Worm (Caenorhabditis elegans) whole organism, young adult: ENCODE results near the gene sre-46.

Experiments used
- B0261.1 ChIP-seq: sonication (generic microtip); optimal IDR thresholded peaks from 2 replicates; lab custom pipeline; 2016; ENCODE audit warnings: mild to moderate bottlenecking, missing genetic modification characterization, moderate library complexity, missing compliant biosample characterization
- C17E4.6 ChIP-seq: fragments of 200-800 bp; sonication (Bioruptor generic); IDR thresholded peaks from 2 replicates; pipeline ENCODE4 v1.3.6; 2022; ENCODE audit warnings: missing genetic modification reagents, missing genetic modification characterization, missing compliant biosample characterization
- F33H1.4 ChIP-seq: fragments of 200-800 bp; sonication (Bioruptor generic); IDR thresholded peaks from 2 replicates; pipeline ENCODE4 v1.3.6; 2022; ENCODE audit warnings: missing genetic modification reagents, missing genetic modification characterization, missing compliant biosample characterization
- F39B2.1 ChIP-seq: fragments of 200-800 bp; sonication (Bioruptor generic); IDR thresholded peaks from 2 replicates; pipeline ENCODE4 v1.3.6; 2022; ENCODE audit warnings: missing genetic modification reagents, missing genetic modification characterization, missing compliant biosample characterization
- F52B5.7 ChIP-seq: sonication (generic microtip); optimal IDR thresholded peaks from 2 replicates; lab custom pipeline; 2016; ENCODE audit warnings: mild to moderate bottlenecking, missing genetic modification characterization, missing compliant biosample characterization
- F55B11.4 ChIP-seq: sonication (generic microtip); optimal IDR thresholded peaks from 2 replicates; lab custom pipeline; 2016; ENCODE audit warnings: missing compliant biosample characterization, missing genetic modification characterization, borderline replicate concordance; ENCODE audit not compliant: insufficient read depth
- F57A8.1 ChIP-seq: fragments of 200-800 bp; sonication (Bioruptor generic); optimal IDR thresholded peaks from 2 replicates; lab custom pipeline; 2018; ENCODE audit warnings: mild to moderate bottlenecking, missing genetic modification characterization, moderate library complexity, missing compliant biosample characterization
- K11D2.4 ChIP-seq: fragments of 200-800 bp; sonication (Bioruptor generic); IDR thresholded peaks from 2 replicates; pipeline ENCODE4 v1.3.6; 2022; ENCODE audit warnings: missing genetic modification reagents, missing genetic modification characterization, missing compliant biosample characterization
- K12H6.12 ChIP-seq: fragments of 200-800 bp; sonication (Bioruptor generic); optimal IDR thresholded peaks from 2 replicates; lab custom pipeline; 2018; ENCODE audit warnings: mild to moderate bottlenecking, missing genetic modification characterization, missing compliant biosample characterization
- T07F8.4 ChIP-seq: sonication (generic microtip); optimal IDR thresholded peaks from 2 replicates; lab custom pipeline; 2016; ENCODE audit warnings: mild to moderate bottlenecking, missing genetic modification characterization, moderate library complexity, missing compliant biosample characterization
- T26A5.8 ChIP-seq: sonication (generic microtip); optimal IDR thresholded peaks from 2 replicates; lab custom pipeline; 2016; ENCODE audit warnings: missing genetic modification characterization, missing compliant biosample characterization
- Y53G8AR.9 ChIP-seq: fragments of 200-800 bp; sonication (Bioruptor generic); conservative IDR thresholded peaks from 2 replicates; pipeline ENCODE4 v1.3.6; 2022; ENCODE audit warnings: missing genetic modification reagents, missing genetic modification characterization, missing compliant biosample characterization
- Y95B8A.8 ChIP-seq: fragments of 200-800 bp; sonication (Bioruptor generic); IDR thresholded peaks from 2 replicates; pipeline ENCODE4 v1.3.6; 2022; ENCODE audit warnings: missing genetic modification reagents, missing genetic modification characterization, missing compliant biosample characterization
- ZK185.1 ChIP-seq: sonication (generic microtip); optimal IDR thresholded peaks from 2 replicates; lab custom pipeline; 2016; ENCODE audit warnings: mild to moderate bottlenecking, missing genetic modification characterization, missing compliant biosample characterization; ENCODE audit not compliant: poor library complexity, severe bottlenecking
- aptf-3 ChIP-seq: fragments of 200-800 bp; sonication (Bioruptor generic); IDR thresholded peaks from 2 replicates; pipeline ENCODE4 v1.3.6; 2022; ENCODE audit warnings: missing genetic modification characterization, missing compliant biosample characterization
- attf-5 ChIP-seq: fragments of 200-800 bp; sonication (Bioruptor generic); optimal IDR thresholded peaks from 2 replicates; lab custom pipeline; 2018; ENCODE audit warnings: mild to moderate bottlenecking, missing genetic modification characterization, missing compliant biosample characterization
- ccch-3 ChIP-seq: fragments of 200-800 bp; sonication (Bioruptor generic); optimal IDR thresholded peaks from 2 replicates; lab custom pipeline; 2018; ENCODE audit warnings: mild to moderate bottlenecking, missing genetic modification characterization, missing compliant biosample characterization
- ceh-91 ChIP-seq: fragments of 200-800 bp; sonication (Bioruptor generic); IDR thresholded peaks from 2 replicates; pipeline ENCODE4 v1.3.6; 2022; ENCODE audit warnings: missing genetic modification reagents, missing genetic modification characterization, missing compliant biosample characterization
- chd-7 ChIP-seq: sonication (generic microtip); optimal IDR thresholded peaks from 2 replicates; lab custom pipeline; 2016; ENCODE audit warnings: mild to moderate bottlenecking, missing genetic modification characterization, moderate library complexity, missing compliant biosample characterization
- die-1 ChIP-seq: sonication (generic microtip); optimal IDR thresholded peaks from 2 replicates; lab custom pipeline; 2016; ENCODE audit warnings: missing genotype, mild to moderate bottlenecking, missing genetic modification characterization, missing compliant biosample characterization
- dox-1 ChIP-seq: fragments of 200-800 bp; sonication (Bioruptor generic); IDR thresholded peaks from 2 replicates; pipeline ENCODE4 v1.3.6; 2022; ENCODE audit warnings: missing genetic modification reagents, missing genetic modification characterization, missing compliant biosample characterization
- dpl-1 ChIP-seq: fragments of 150-350 bp; optimal IDR thresholded peaks from 2 replicates; lab custom pipeline; 2014; ENCODE audit warnings: missing biosample characterization, missing genetic modification reagents, missing genetic modification characterization
- egl-18 ChIP-seq: fragments of 200-800 bp; sonication (Bioruptor generic); IDR thresholded peaks from 2 replicates; pipeline ENCODE4 v1.3.6; 2022; ENCODE audit warnings: missing genetic modification reagents, missing genetic modification characterization, missing compliant biosample characterization
- hrde-1 ChIP-seq: sonication (generic microtip); optimal IDR thresholded peaks from 2 replicates; lab custom pipeline; 2016; ENCODE audit warnings: missing genetic modification characterization, mild to moderate bottlenecking, missing compliant biosample characterization, moderate library complexity, missing genotype, missing genetic modification reagents, borderline replicate concordance
- let-607 ChIP-seq, 2 experiments: fragments of 200-800 bp in 1 of 2; sonication (Bioruptor generic) in 1 of 2; sonication (generic microtip) in 1 of 2; optimal IDR thresholded peaks; 2 replicates each; lab custom pipeline; 2016 to 2018; ENCODE audit warnings: mild to moderate bottlenecking in 2 of 2, missing compliant biosample characterization in 2 of 2, missing genetic modification characterization in 2 of 2, moderate library complexity in 2 of 2, missing genotype in 1 of 2
- lin-35 ChIP-seq, 3 experiments: fragments of 150-350 bp in 2 of 3; sonication (generic microtip) in 1 of 3; optimal IDR thresholded peaks; 2 replicates each; lab custom pipeline; 2014 to 2018; ENCODE audit warnings: missing biosample characterization in 3 of 3, missing genetic modification characterization in 3 of 3, missing genetic modification reagents in 3 of 3
- lir-1 ChIP-seq: fragments of 200-800 bp; sonication (Bioruptor generic); conservative IDR thresholded peaks from 2 replicates; pipeline ENCODE4 v1.3.6; 2022; ENCODE audit warnings: missing genetic modification reagents, missing genetic modification characterization, missing compliant biosample characterization
- mel-28 ChIP-seq: sonication (generic microtip); optimal IDR thresholded peaks from 2 replicates; lab custom pipeline; 2016; ENCODE audit warnings: borderline replicate concordance, mild to moderate bottlenecking, missing genetic modification characterization, missing compliant biosample characterization
- mes-4 ChIP-seq: sonication (generic microtip); optimal IDR thresholded peaks from 2 replicates; lab custom pipeline; 2016; ENCODE audit warnings: missing genotype, missing genetic modification characterization, missing compliant biosample characterization
- mxl-1 ChIP-seq: sonication (generic microtip); optimal IDR thresholded peaks from 2 replicates; lab custom pipeline; 2016; ENCODE audit warnings: missing genetic modification characterization, missing compliant biosample characterization
- nfya-1 ChIP-seq: sonication (generic microtip); optimal IDR thresholded peaks from 2 replicates; lab custom pipeline; 2017; ENCODE audit warnings: antibody characterized with exemption, missing compliant biosample characterization, missing genetic modification characterization, borderline replicate concordance; ENCODE audit not compliant: insufficient read depth
- nfya-2 ChIP-seq: fragments of 200-800 bp; sonication (Bioruptor generic); IDR thresholded peaks from 2 replicates; pipeline ENCODE4 v1.3.6; 2022; ENCODE audit warnings: missing genetic modification reagents, missing genetic modification characterization, missing compliant biosample characterization
- nfyb-1 ChIP-seq: fragments of 200-800 bp; sonication (Bioruptor generic); IDR thresholded peaks from 2 replicates; pipeline ENCODE4 v1.3.6; 2022; ENCODE audit warnings: missing genetic modification reagents, missing genetic modification characterization, missing compliant biosample characterization
- nhr-120 ChIP-seq: fragments of 200-800 bp; sonication (Bioruptor generic); IDR thresholded peaks from 2 replicates; pipeline ENCODE4 v1.3.6; 2022; ENCODE audit warnings: missing genetic modification characterization, missing compliant biosample characterization
- nhr-27 ChIP-seq: fragments of 200-800 bp; sonication (Bioruptor generic); optimal IDR thresholded peaks from 2 replicates; lab custom pipeline; 2018; ENCODE audit warnings: mild to moderate bottlenecking, missing genetic modification characterization, moderate library complexity, missing compliant biosample characterization
- pbrm-1 ChIP-seq: fragments of 200-800 bp; sonication (Bioruptor generic); IDR thresholded peaks from 2 replicates; pipeline ENCODE4 v1.3.6; 2022; ENCODE audit warnings: missing genetic modification reagents, missing genetic modification characterization, missing compliant biosample characterization
- pha-4 ChIP-seq: fragments of 150-350 bp; sonication (generic microtip); optimal IDR thresholded peaks from 2 replicates; lab custom pipeline; 2014; ENCODE audit warnings: missing biosample characterization, missing genetic modification reagents, missing genetic modification characterization
- rec-8 ChIP-seq, 2 experiments: sonication (generic microtip); optimal IDR thresholded peaks; 2 replicates each; lab custom pipeline; 2016; ENCODE audit warnings: mild to moderate bottlenecking in 2 of 2, missing genetic modification characterization in 2 of 2, missing genetic modification reagents in 2 of 2, missing genotype in 2 of 2, missing biosample characterization in 1 of 2, missing compliant biosample characterization in 1 of 2, moderate library complexity in 1 of 2
- repo-1 ChIP-seq: sonication (generic microtip); optimal IDR thresholded peaks from 2 replicates; lab custom pipeline; 2017; ENCODE audit warnings: mild to moderate bottlenecking, missing genetic modification characterization, missing compliant biosample characterization
- sdz-38 ChIP-seq: sonication (generic microtip); optimal IDR thresholded peaks from 2 replicates; lab custom pipeline; 2016; ENCODE audit warnings: missing genotype, missing genetic modification characterization, missing compliant biosample characterization
- sea-2 ChIP-seq: fragments of 200-800 bp; sonication (Bioruptor generic); IDR thresholded peaks from 2 replicates; pipeline ENCODE4 v1.3.6; 2022; ENCODE audit warnings: missing genetic modification characterization, missing compliant biosample characterization
- somi-1 ChIP-seq: fragments of 200-800 bp; sonication (Bioruptor generic); optimal IDR thresholded peaks from 2 replicates; lab custom pipeline; 2018; ENCODE audit warnings: mild to moderate bottlenecking, missing genetic modification characterization, missing compliant biosample characterization
- tbp1 ChIP-seq: fragments of 200-800 bp; sonication (Bioruptor generic); optimal IDR thresholded peaks from 2 replicates; lab custom pipeline; 2018; ENCODE audit warnings: mild to moderate bottlenecking, missing genetic modification characterization, missing compliant biosample characterization
- unc-62 ChIP-seq: fragments of 150-350 bp; optimal IDR thresholded peaks from 2 replicates; lab custom pipeline; 2014; ENCODE audit warnings: missing biosample characterization, missing genetic modification reagents, missing genetic modification characterization
- zfh-2 ChIP-seq: fragments of 200-800 bp; sonication (Bioruptor generic); conservative IDR thresholded peaks from 2 replicates; pipeline ENCODE4 v1.3.6; 2022; ENCODE audit warnings: missing genetic modification reagents, missing genetic modification characterization, missing compliant biosample characterization
- ztf-18 ChIP-seq: sonication (generic microtip); optimal IDR thresholded peaks from 2 replicates; lab custom pipeline; 2016; ENCODE audit warnings: missing genotype, mild to moderate bottlenecking, missing genetic modification characterization, missing compliant biosample characterization
- ztf-22 ChIP-seq: fragments of 200-800 bp; sonication (Bioruptor generic); optimal IDR thresholded peaks from 2 replicates; lab custom pipeline; 2018; ENCODE audit warnings: mild to moderate bottlenecking, missing genetic modification characterization, moderate library complexity, missing compliant biosample characterization
- ztf-28 ChIP-seq: fragments of 200-800 bp; sonication (Bioruptor generic); IDR thresholded peaks from 2 replicates; pipeline ENCODE4 v1.3.6; 2022; ENCODE audit warnings: missing genetic modification reagents, missing genetic modification characterization, missing compliant biosample characterization
- ztf-6 ChIP-seq: fragments of 200-800 bp; sonication (Bioruptor generic); IDR thresholded peaks from 2 replicates; pipeline ENCODE4 v1.3.6; 2022; ENCODE audit warnings: missing genetic modification reagents, missing genetic modification characterization, missing compliant biosample characterization

sre-46 gene

DNA sequence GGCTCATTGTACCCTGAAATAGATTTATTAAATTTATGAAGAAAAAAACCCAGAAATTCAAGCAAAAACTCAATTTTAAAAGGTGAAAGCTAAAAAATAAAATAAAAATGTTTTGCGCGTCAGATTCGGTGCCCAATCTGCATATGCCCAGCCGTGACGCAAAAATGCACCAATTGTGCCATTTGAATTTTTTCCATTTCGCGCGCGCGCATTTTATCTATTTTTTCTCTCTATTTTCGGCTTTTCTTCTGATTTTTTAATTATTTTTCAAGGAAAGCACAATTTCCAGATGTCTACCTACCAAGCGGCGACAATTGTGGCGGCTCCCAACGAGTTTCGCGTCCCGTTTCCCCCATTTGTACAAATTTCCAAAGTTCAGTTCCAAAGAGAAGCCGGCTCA, 4.7 kb upstream of the sre-46 start, which contains the start of the genes Y54G9A.7 and bub-3 (continued):
- TF ChIP-seq nhr-120 (GFP tag; lab: Robert Waterston, UW): no peak
- no peak for TF ChIP-seq mxl-1 (tag; lab: Kevin White, UChicago)
- no peak for TF ChIP-seq nfya-2
- no peak for TF ChIP-seq K11D2.4 (GFP tag; lab: Robert Waterston, UW)
- no peak for TF ChIP-seq ztf-6 (GFP tag; lab: Robert Waterston, UW)
- no peak for TF ChIP-seq zfh-2 (GFP tag; lab: Robert Waterston, UW)
- no peak for TF ChIP-seq sdz-38 (tag; lab: Kevin White, UChicago)
- TF ChIP-seq tbp1: no peak
- no peak for TF ChIP-seq mes-4 (tag; lab: Kevin White, UChicago)
- no peak for TF ChIP-seq ZK185.1 (tag; lab: Kevin White, UChicago)
- TF ChIP-seq T26A5.8 (tag; lab: Kevin White, UChicago): no peak
- no peak for TF ChIP-seq unc-62
- peak; percentile 88 for TF ChIP-seq ceh-91 (GFP tag; lab: Robert Waterston, UW)
- TF ChIP-seq somi-1 (GFP tag; lab: Kevin White, UChicago): no peak
- peak; percentile 47; the same call in 1 of the 2 replicates for TF ChIP-seq dox-1 (GFP tag; lab: Robert Waterston, UW)
- no peak for TF ChIP-seq T07F8.4 (tag; lab: Kevin White, UChicago)
- no peak for TF ChIP-seq chd-7 (tag; lab: Kevin White, UChicago)
- no peak for TF ChIP-seq ztf-22 (GFP tag; lab: Kevin White, UChicago)
- no peak for TF ChIP-seq rec-8 (tag; optimal IDR thresholded peaks at IDR 0.05; lab: Kevin White, UChicago)
- no peak for TF ChIP-seq B0261.1
- peak; percentile 78 for TF ChIP-seq dpl-1 (GFP tag; lab: Kevin White, UChicago)
- no peak for TF ChIP-seq K12H6.12 (tag; lab: Kevin White, UChicago)
- TF ChIP-seq egl-18 (GFP tag; lab: Robert Waterston, UW): no peak
- no peak for TF ChIP-seq C17E4.6
- no peak for TF ChIP-seq repo-1
- no peak for TF ChIP-seq ztf-28 (GFP tag; lab: Robert Waterston, UW)
- TF ChIP-seq pbrm-1: 0 out of 2 replicates have a peak, but pooled peaks have one; percentile 8
- no peak for TF ChIP-seq F55B11.4
- no peak for TF ChIP-seq pha-4 (tag; lab: Kevin White, UChicago)
- no peak for TF ChIP-seq aptf-3 (GFP tag; lab: Robert Waterston, UW)
- TF ChIP-seq F57A8.1: no peak
- TF ChIP-seq sea-2 (GFP tag; lab: Robert Waterston, UW): no peak
- TF ChIP-seq hrde-1: no peak
- TF ChIP-seq Y53G8AR.9 (GFP tag; lab: Robert Waterston, UW): no peak
- TF ChIP-seq F52B5.7: no peak
- peak in 1 of 3 experiments; percentile 38 for TF ChIP-seq lin-35 (GFP tag; optimal IDR thresholded peaks at IDR 0.05; lab: Kevin White, UChicago)
- no peak for TF ChIP-seq Y95B8A.8
- TF ChIP-seq lir-1 (GFP tag; lab: Robert Waterston, UW): no peak
- no peak for TF ChIP-seq let-607 (tag; optimal IDR thresholded peaks at IDR 0.05; lab: Kevin White, UChicago)
- TF ChIP-seq ccch-3 (GFP tag; lab: Kevin White, UChicago): no peak
- no peak for TF ChIP-seq nhr-27 (tag; lab: Kevin White, UChicago)
- no peak for TF ChIP-seq die-1
- no peak for TF ChIP-seq mel-28 (tag; lab: Kevin White, UChicago)
- no peak for TF ChIP-seq F39B2.1
- no peak for TF ChIP-seq nfya-1 (tag; lab: Kevin White, UChicago)
- TF ChIP-seq attf-5 (GFP tag; lab: Kevin White, UChicago): no peak
- no peak for TF ChIP-seq nfyb-1 (GFP tag; lab: Robert Waterston, UW)
- TF ChIP-seq ztf-18: no peak
- peak; percentile 81 for TF ChIP-seq F33H1.4 (GFP tag; lab: Robert Waterston, UW)
